Worm (Caenorhabditis elegans): Measurements from ENCODE around the gene cyk-4.
"Not testable (repeated sequence)": the region's sequence is repeated elsewhere in the genome, so short reads cannot be mapped to it uniquely, and the experiment has no call there.

cyk-4 gene

DNA sequence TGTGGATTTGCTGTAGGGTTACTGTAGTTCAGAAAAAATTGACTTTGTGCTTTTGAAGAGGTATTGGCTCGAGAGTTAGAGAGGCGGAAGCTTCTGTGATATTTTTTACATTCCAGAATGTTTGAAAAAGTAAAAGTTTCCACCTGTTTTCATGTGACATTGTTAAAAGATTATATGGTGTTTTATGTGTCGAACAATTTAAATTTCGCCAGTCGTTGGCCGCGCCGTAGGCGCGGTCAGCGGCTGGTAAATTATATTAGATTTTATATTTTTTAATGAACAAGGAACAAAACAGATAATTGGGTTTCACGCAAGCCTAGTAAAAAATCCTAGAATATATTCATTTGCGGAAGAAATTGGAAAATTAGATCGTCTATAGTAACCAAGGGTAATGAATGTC is 19.9 kb downstream of the cyk-4 start, which contains the start of gene mlc-7:
Gene mlc-7 (plus strand): TSS at position 301 of the 400 bp plus-strand sequence.
- TF ChIP-seq odd-2, ceh-31, ceh-22 (tag; optimal IDR thresholded peaks at IDR 0.05): not testable (repeated sequence)

DNA sequence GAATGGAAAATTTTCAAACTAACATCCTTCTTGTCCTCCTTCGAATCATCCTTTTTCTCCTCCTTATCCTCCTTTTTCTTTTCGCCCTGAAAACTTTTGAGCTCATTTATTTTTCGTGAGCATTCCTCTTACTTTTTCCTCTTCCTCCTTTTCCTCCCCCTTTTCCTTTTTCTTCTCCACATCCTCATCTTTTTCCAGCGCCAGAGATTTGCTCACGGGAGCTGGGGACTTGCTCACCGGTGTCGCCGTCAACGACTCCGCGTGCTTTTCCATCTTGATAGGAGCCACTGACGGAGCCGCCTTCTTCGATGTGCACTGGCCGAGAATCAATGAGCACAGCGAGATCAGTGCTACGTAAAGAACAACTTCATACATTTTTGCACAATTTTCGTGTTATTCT is 22.7 kb downstream of the cyk-4 start, which contains the start of gene K08E3.2:
Gene K08E3.2 (minus strand): TSS at position 375 of the 400 bp plus-strand sequence.
- no peak for TF ChIP-seq ceh-19 (GFP tag; optimal IDR thresholded peaks at IDR 0.05)
- no peak for TF ChIP-seq pax-1 (tag; optimal IDR thresholded peaks at IDR 0.05)
- TF ChIP-seq dve-1 (tag; optimal IDR thresholded peaks at IDR 0.05), result no peak
- TF ChIP-seq gmeb-2 (tag; optimal IDR thresholded peaks at IDR 0.05), result no peak
- TF ChIP-seq madf-2 (tag; optimal IDR thresholded peaks at IDR 0.05), result no peak
- no peak for TF ChIP-seq lin-11 (tag; optimal IDR thresholded peaks at IDR 0.05)
- no peak for TF ChIP-seq ceh-24 (tag; optimal IDR thresholded peaks at IDR 0.05)
- TF ChIP-seq nfya-1 (tag; optimal IDR thresholded peaks at IDR 0.05), result no peak
- no peak for TF ChIP-seq nhr-11 (tag; optimal IDR thresholded peaks at IDR 0.05)
- TF ChIP-seq fax-1 (tag; optimal IDR thresholded peaks at IDR 0.05), result no peak
- TF ChIP-seq fkh-6 (tag; optimal IDR thresholded peaks at IDR 0.05), result no peak
- TF ChIP-seq npax-4 (tag; optimal IDR thresholded peaks at IDR 0.05), result no peak
- no peak for TF ChIP-seq tbx-2 (tag; optimal IDR thresholded peaks at IDR 0.05)
- no peak for TF ChIP-seq nhr-232 (tag; optimal IDR thresholded peaks at IDR 0.05)
- no peak for TF ChIP-seq C38D4.7 (GFP tag; optimal IDR thresholded peaks at IDR 0.05)
- TF ChIP-seq ref-2 (tag; optimal IDR thresholded peaks at IDR 0.05), result no peak
- no peak for TF ChIP-seq ceh-48 (tag; optimal IDR thresholded peaks at IDR 0.05)

DNA sequence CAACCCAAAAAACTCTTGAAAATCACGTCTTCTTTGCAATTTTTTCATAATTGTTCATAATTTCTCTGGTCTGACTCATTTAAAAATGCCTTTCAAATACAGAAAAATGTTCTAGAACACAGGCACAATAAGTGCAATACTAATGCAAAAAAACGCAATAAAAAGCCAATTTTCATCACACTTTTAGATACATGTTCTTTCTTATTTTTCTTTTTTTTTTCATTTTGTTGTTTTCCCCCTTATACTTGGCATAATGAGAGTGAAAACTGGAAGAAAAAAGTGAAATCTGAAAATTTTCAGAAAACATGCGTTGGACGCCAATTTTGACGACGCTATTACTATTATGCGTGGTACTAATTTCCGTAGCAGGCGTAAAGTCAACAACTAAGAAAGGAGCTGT is 27.1 kb downstream of the cyk-4 start, which contains the start of gene tyr-2:
Gene tyr-2 (plus strand): TSS at position 301 of the 400 bp plus-strand sequence.
- no peak for TF ChIP-seq pha-4 (tag; optimal IDR thresholded peaks at IDR 0.05)
- TF ChIP-seq fkh-6 (tag; optimal IDR thresholded peaks at IDR 0.05), result no peak
- no peak for TF ChIP-seq ttx-3 (tag; optimal IDR thresholded peaks at IDR 0.05)
- no peak for TF ChIP-seq ceh-31 (tag; optimal IDR thresholded peaks at IDR 0.05)
- no peak for TF ChIP-seq dve-1 (tag; optimal IDR thresholded peaks at IDR 0.05)
- no peak for TF ChIP-seq nhr-11 (tag; optimal IDR thresholded peaks at IDR 0.05)
- TF ChIP-seq pqm-1 (tag; optimal IDR thresholded peaks at IDR 0.05), result no peak
- TF ChIP-seq unc-86 (tag; optimal IDR thresholded peaks at IDR 0.05), result no peak
- no peak for TF ChIP-seq syd-9 (tag; optimal IDR thresholded peaks at IDR 0.05)
- no peak for TF ChIP-seq tbx-2 (tag; optimal IDR thresholded peaks at IDR 0.05)
- TF ChIP-seq ets-4 (tag; optimal IDR thresholded peaks at IDR 0.05), result no peak
- no peak for TF ChIP-seq hlh-8 (tag; optimal IDR thresholded peaks at IDR 0.05)
- no peak for TF ChIP-seq gmeb-2 (tag; optimal IDR thresholded peaks at IDR 0.05)
- no peak for TF ChIP-seq sdc-2 (tag; optimal IDR thresholded peaks at IDR 0.05)

DNA sequence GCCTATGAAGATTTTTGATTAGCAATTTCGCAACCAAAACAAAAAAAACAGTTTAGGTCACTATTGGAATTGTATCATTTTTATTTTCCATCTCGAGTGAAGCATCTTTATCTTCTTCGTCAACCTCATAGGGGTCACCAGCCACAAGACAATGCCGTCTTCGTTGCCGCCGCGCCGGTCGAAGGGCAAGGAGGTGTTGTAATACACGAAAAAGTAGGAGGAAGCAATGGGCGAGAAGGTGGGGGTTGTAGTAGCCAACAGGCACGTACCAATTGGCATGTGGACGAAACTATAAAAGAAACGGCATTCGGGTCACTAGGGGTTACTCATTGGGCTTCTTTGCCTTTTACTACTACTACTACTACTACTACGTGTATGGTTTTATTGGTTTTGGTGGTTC is 29.0 kb downstream of the cyk-4 start:
- TF ChIP-seq sox-2 (GFP tag; IDR thresholded peaks at IDR 0.05) (no peak), sox-4 (tag; optimal IDR thresholded peaks at IDR 0.05) (no peak), lin-11 (tag; optimal IDR thresholded peaks at IDR 0.05) (no peak), syd-9 (tag; optimal IDR thresholded peaks at IDR 0.05) (no peak), hlh-6 (tag; optimal IDR thresholded peaks at IDR 0.05) (no peak), ceh-14 (tag; optimal IDR thresholded peaks at IDR 0.05) (no peak), ceh-2 (tag; optimal IDR thresholded peaks at IDR 0.05) (no peak), pros-1 (tag; optimal IDR thresholded peaks at IDR 0.05) (no peak), mec-3 (tag; optimal IDR thresholded peaks at IDR 0.05; ENCODE audit: borderline replicate concordance) (no peak), ceh-31 (tag; optimal IDR thresholded peaks at IDR 0.05) (no peak), madf-2 (tag; optimal IDR thresholded peaks at IDR 0.05) (no peak), pqm-1 (tag; optimal IDR thresholded peaks at IDR 0.05) (no peak), ceh-45 (GFP tag; IDR thresholded peaks at IDR 0.05) (no peak), rnt-1 (tag; optimal IDR thresholded peaks at IDR 0.05) (no peak), K09A11.1 (tag; optimal IDR thresholded peaks at IDR 0.05; ENCODE audit: insufficient read depth) (no peak), lim-6 (tag; optimal IDR thresholded peaks at IDR 0.05) (no peak)

Measured in whole organism, late embryonic.